Worm (Caenorhabditis elegans) whole organism, early embryonic: ENCODE data around the gene tbce-1.

Experiments used
- B0310.2 ChIP-seq: sonication (generic microtip); optimal IDR thresholded peaks from 2 replicates; lab custom pipeline; 2016; ENCODE audit warnings: mild to moderate bottlenecking, missing genetic modification characterization, missing compliant biosample characterization
- ets-7 ChIP-seq: sonication (generic microtip); optimal IDR thresholded peaks from 2 replicates; lab custom pipeline; 2016; ENCODE audit warnings: missing genotype, missing genetic modification characterization, missing compliant biosample characterization
- hnd-1 ChIP-seq: sonication (generic microtip); optimal IDR thresholded peaks from 2 replicates; lab custom pipeline; 2016; ENCODE audit warnings: missing genetic modification characterization, missing compliant biosample characterization

DNA sequence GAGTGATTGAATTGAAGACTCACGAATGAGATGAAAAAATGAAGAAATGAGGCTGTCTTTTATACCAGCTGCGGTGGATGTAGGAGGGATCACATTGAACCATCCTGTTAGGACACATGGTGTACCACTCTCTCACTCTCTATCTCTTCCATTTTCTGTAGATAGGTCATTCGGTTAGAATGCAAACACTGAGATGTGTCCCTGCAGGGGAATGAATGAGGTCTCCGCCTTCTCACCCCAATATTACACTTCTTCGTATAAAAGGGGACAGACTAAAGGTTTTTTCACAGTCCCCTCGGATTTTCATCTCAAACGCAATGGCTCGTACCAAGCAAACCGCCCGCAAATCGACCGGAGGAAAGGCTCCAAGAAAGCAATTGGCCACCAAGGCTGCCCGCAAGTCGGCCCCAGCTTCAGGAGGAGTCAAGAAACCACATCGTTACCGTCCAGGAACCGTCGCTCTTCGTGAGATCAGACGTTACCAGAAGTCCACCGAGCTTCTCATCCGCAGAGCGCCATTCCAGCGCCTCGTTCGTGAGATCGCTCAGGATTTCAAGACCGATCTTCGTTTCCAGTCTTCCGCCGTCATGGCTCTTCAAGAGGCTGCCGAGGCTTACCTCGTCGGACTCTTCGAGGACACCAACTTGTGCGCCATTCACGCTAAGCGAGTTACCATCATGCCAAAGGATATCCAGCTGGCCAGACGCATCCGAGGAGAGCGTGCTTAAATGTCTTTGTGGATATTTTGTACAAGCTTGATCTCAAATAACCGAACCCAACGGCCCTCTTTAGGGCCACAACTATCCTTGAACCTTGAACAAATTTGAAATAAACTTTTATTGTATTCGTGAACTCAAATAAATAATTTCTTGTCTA, 39.7 kb downstream of the tbce-1 start, which contains the start of gene his-32:
- no peak for TF ChIP-seq ets-7 (tag; lab: Kevin White, UChicago)
- peak; percentile 88 for TF ChIP-seq B0310.2
- TF ChIP-seq hnd-1: no peak
